Worm (Caenorhabditis elegans): ENCODE results near the gene F53A3.1.

- TF ChIP-seq nhr-76 (tag; optimal IDR thresholded peaks at IDR 0.05) (no peak), snpc-4 (tag; optimal IDR thresholded peaks at IDR 0.05) (no peak), lin-15B (tag; optimal IDR thresholded peaks at IDR 0.05) (no peak), lin-39 (tag; optimal IDR thresholded peaks at IDR 0.05) (no peak), nhr-77 (tag; optimal IDR thresholded peaks at IDR 0.05) (no peak), elt-3 (tag; optimal IDR thresholded peaks at IDR 0.05) (no peak), nhr-237 (tag; optimal IDR thresholded peaks at IDR 0.05) (no peak), unc-130 (tag; optimal IDR thresholded peaks at IDR 0.05) (no peak), nhr-47 (tag; optimal IDR thresholded peaks at IDR 0.05) (no peak), ces-1 (GFP tag; optimal IDR thresholded peaks at IDR 0.05) (no peak), aly-2 (tag; optimal IDR thresholded peaks at IDR 0.05) (no peak), egl-27 (tag; optimal IDR thresholded peaks at IDR 0.05) (no peak)
Measured at ce11 chrIII:1976642-1977041, 33.2 kb upstream of the F53A3.1 start, which contains the start of gene R155.3.
